Worm (Caenorhabditis elegans) whole organism, L4 larva: Measurements from ENCODE around the gene cyp-25A3.
A peak's percentile ranks its signal among the peaks of the same experiment; 100 is the strongest.

Source experiments
- R02D3.7 ChIP-seq: fragments of 150-350 bp; sonication (generic microtip); optimal IDR thresholded peaks from 3 replicates; lab custom pipeline; 2014; ENCODE audit warnings: missing biosample characterization, missing genetic modification characterization
- Y48G9A.11 ChIP-seq: fragments of 200-800 bp; sonication (Bioruptor generic); IDR thresholded peaks from 2 replicates; pipeline ENCODE4 v1.3.6; 2022; ENCODE audit warnings: missing genetic modification reagents, missing genetic modification characterization, missing compliant biosample characterization
- Y5F2A.4 ChIP-seq: fragments of 200-800 bp; sonication (Bioruptor generic); optimal IDR thresholded peaks from 2 replicates; lab custom pipeline; 2018; ENCODE audit warnings: mild to moderate bottlenecking, missing genetic modification characterization, missing compliant biosample characterization
- Y75B8A.6 ChIP-seq: fragments of 200-800 bp; sonication (Bioruptor generic); IDR thresholded peaks from 2 replicates; pipeline ENCODE4 v1.3.6; 2022; ENCODE audit warnings: missing genetic modification reagents, missing genetic modification characterization, missing compliant biosample characterization
- ZK337.2 ChIP-seq: fragments of 200-800 bp; sonication (Bioruptor generic); IDR thresholded peaks from 2 replicates; pipeline ENCODE4 v1.3.6; 2022; ENCODE audit warnings: missing genetic modification reagents, missing genetic modification characterization, missing compliant biosample characterization
- ZK546.5 ChIP-seq, 2 experiments: sonication (generic microtip); optimal IDR thresholded peaks; 2 replicates each; lab custom pipeline; 2017; ENCODE audit warnings: missing biosample characterization in 2 of 2, missing genetic modification characterization in 2 of 2
- ceh-20 ChIP-seq: fragments of 200-800 bp; sonication (Bioruptor generic); IDR thresholded peaks from 2 replicates; pipeline ENCODE4 v1.3.6; 2022; ENCODE audit warnings: missing genetic modification reagents, missing genetic modification characterization, missing compliant biosample characterization
- ceh-28 ChIP-seq: fragments of 150-350 bp; optimal IDR thresholded peaks from 2 replicates; lab custom pipeline; 2014; ENCODE audit warnings: missing biosample characterization, missing genetic modification reagents, missing genetic modification characterization
- ceh-44 ChIP-seq: fragments of 200-800 bp; sonication (Bioruptor generic); IDR thresholded peaks from 2 replicates; pipeline ENCODE4 v1.3.6; 2022; ENCODE audit warnings: missing genetic modification reagents, missing genetic modification characterization, missing compliant biosample characterization
- ceh-82 ChIP-seq: sonication (generic microtip); optimal IDR thresholded peaks from 2 replicates; lab custom pipeline; 2017; ENCODE audit warnings: missing biosample characterization, missing genetic modification characterization
- ctbp-1 ChIP-seq: fragments of 200-800 bp; sonication (Bioruptor generic); IDR thresholded peaks from 2 replicates; pipeline ENCODE4 v1.3.6; 2022; ENCODE audit warnings: missing genetic modification reagents, missing genetic modification characterization, missing compliant biosample characterization
- daf-12 ChIP-seq: fragments of 150-350 bp; optimal IDR thresholded peaks from 2 replicates; lab custom pipeline; 2014; ENCODE audit warnings: missing biosample characterization, missing genetic modification reagents, missing genetic modification characterization
- daf-16 ChIP-seq, 3 experiments: sonication (generic microtip); optimal IDR thresholded peaks; 2 replicates each; lab custom pipeline; 2016 to 2017; ENCODE audit warnings: missing genetic modification characterization in 3 of 3, missing genetic modification reagents in 3 of 3, mild to moderate bottlenecking in 2 of 3, missing compliant biosample characterization in 2 of 3, missing biosample characterization in 1 of 3, moderate library complexity in 1 of 3
- daf-19 ChIP-seq: fragments of 200-800 bp; sonication (Bioruptor generic); conservative IDR thresholded peaks from 2 replicates; pipeline ENCODE4 v1.3.6; 2022; ENCODE audit warnings: missing genetic modification characterization, missing compliant biosample characterization
- dmd-6 ChIP-seq: fragments of 200-800 bp; sonication (Bioruptor generic); IDR thresholded peaks from 2 replicates; pipeline ENCODE4 v1.3.6; 2022; ENCODE audit warnings: missing genetic modification reagents, missing genetic modification characterization, missing compliant biosample characterization
- dpl-1 ChIP-seq: fragments of 150-350 bp; optimal IDR thresholded peaks from 2 replicates; lab custom pipeline; 2014; ENCODE audit warnings: missing biosample characterization, missing genetic modification reagents, missing genetic modification characterization
- dve-1 ChIP-seq: sonication (generic microtip); optimal IDR thresholded peaks from 2 replicates; lab custom pipeline; 2017; ENCODE audit warnings: antibody characterized with exemption, mild to moderate bottlenecking, missing genetic modification characterization, missing compliant biosample characterization; ENCODE audit not compliant: insufficient read depth
- egl-27 ChIP-seq: sonication (generic microtip); optimal IDR thresholded peaks from 3 replicates; lab custom pipeline; 2017; ENCODE audit warnings: missing biosample characterization, missing genetic modification reagents, missing genetic modification characterization
- egl-43 ChIP-seq: fragments of 200-800 bp; sonication (Bioruptor generic); IDR thresholded peaks from 2 replicates; pipeline ENCODE4 v1.3.6; 2022; ENCODE audit warnings: missing genetic modification reagents, missing genetic modification characterization, missing compliant biosample characterization
- hlh-11 ChIP-seq: fragments of 200-800 bp; sonication (Bioruptor generic); optimal IDR thresholded peaks from 2 replicates; lab custom pipeline; 2018; ENCODE audit warnings: mild to moderate bottlenecking, missing genetic modification characterization, missing compliant biosample characterization
- hlh-30 ChIP-seq: sonication (generic microtip); optimal IDR thresholded peaks from 2 replicates; lab custom pipeline; 2017; ENCODE audit warnings: antibody characterized with exemption, mild to moderate bottlenecking, missing genetic modification characterization, missing compliant biosample characterization; ENCODE audit not compliant: insufficient read depth
- hmg-1.1 ChIP-seq: fragments of 200-800 bp; sonication (Bioruptor generic); IDR thresholded peaks from 2 replicates; pipeline ENCODE4 v1.3.6; 2022; ENCODE audit warnings: missing genetic modification reagents, missing genetic modification characterization, missing compliant biosample characterization
- jun-1 ChIP-seq: fragments of 150-350 bp; optimal IDR thresholded peaks from 2 replicates; lab custom pipeline; 2014; ENCODE audit warnings: missing biosample characterization, missing genetic modification reagents, missing genetic modification characterization
- lim-7 ChIP-seq: fragments of 200-800 bp; sonication (Bioruptor generic); IDR thresholded peaks from 2 replicates; pipeline ENCODE4 v1.3.6; 2022; ENCODE audit warnings: missing genetic modification characterization, missing compliant biosample characterization
- lin-1 ChIP-seq: fragments of 200-800 bp; sonication (Bioruptor generic); IDR thresholded peaks from 2 replicates; pipeline ENCODE4 v1.3.6; 2022; ENCODE audit warnings: missing genetic modification reagents, missing genetic modification characterization, missing compliant biosample characterization
- lin-13 ChIP-seq: fragments of 150-350 bp; optimal IDR thresholded peaks from 2 replicates; lab custom pipeline; 2014; ENCODE audit warnings: missing biosample characterization, missing genetic modification reagents, missing genetic modification characterization
- lir-3 ChIP-seq: sonication (generic microtip); optimal IDR thresholded peaks from 2 replicates; lab custom pipeline; 2016; ENCODE audit warnings: mild to moderate bottlenecking, missing genetic modification characterization, missing compliant biosample characterization
- lsy-2 ChIP-seq, 2 experiments: fragments of 150-350 bp in 1 of 2; sonication (generic microtip) in 1 of 2; optimal IDR thresholded peaks; 2 replicates each; lab custom pipeline; 2014 to 2017; ENCODE audit warnings: missing biosample characterization in 2 of 2, missing genetic modification characterization in 2 of 2
- madf-9 ChIP-seq: fragments of 200-800 bp; sonication (Bioruptor generic); conservative IDR thresholded peaks from 2 replicates; pipeline ENCODE4 v1.3.6; 2022; ENCODE audit warnings: missing genetic modification reagents, missing genetic modification characterization, missing compliant biosample characterization
- mxl-2 ChIP-seq: fragments of 200-800 bp; sonication (Bioruptor generic); conservative IDR thresholded peaks from 2 replicates; pipeline ENCODE4 v1.3.6; 2022; ENCODE audit warnings: missing genetic modification reagents, missing genetic modification characterization, missing compliant biosample characterization
- mxl-3 ChIP-seq: fragments of 200-800 bp; sonication (Bioruptor generic); optimal IDR thresholded peaks from 2 replicates; lab custom pipeline; 2018; ENCODE audit warnings: mild to moderate bottlenecking, missing genetic modification characterization, missing compliant biosample characterization
- nhr-10 ChIP-seq: fragments of 150-350 bp; optimal IDR thresholded peaks from 2 replicates; lab custom pipeline; 2014; ENCODE audit warnings: missing biosample characterization, missing genetic modification characterization
- nhr-102 ChIP-seq: sonication (generic microtip); optimal IDR thresholded peaks from 2 replicates; lab custom pipeline; 2016; ENCODE audit warnings: mild to moderate bottlenecking, missing genetic modification characterization, moderate library complexity, missing compliant biosample characterization
- nhr-11 ChIP-seq: fragments of 150-350 bp; optimal IDR thresholded peaks from 2 replicates; lab custom pipeline; 2014; ENCODE audit warnings: missing biosample characterization, missing genetic modification characterization
- nhr-28 ChIP-seq: fragments of 150-350 bp; optimal IDR thresholded peaks from 2 replicates; lab custom pipeline; 2014; ENCODE audit warnings: missing biosample characterization, missing genetic modification characterization
- nhr-41 ChIP-seq: fragments of 200-800 bp; sonication (Bioruptor generic); IDR thresholded peaks from 2 replicates; pipeline ENCODE4 v1.3.6; 2022; ENCODE audit warnings: missing genetic modification reagents, missing genetic modification characterization, missing compliant biosample characterization
- nhr-48 ChIP-seq: sonication (generic microtip); optimal IDR thresholded peaks from 2 replicates; lab custom pipeline; 2016; ENCODE audit warnings: mild to moderate bottlenecking, missing genetic modification characterization, missing compliant biosample characterization
- nhr-6 ChIP-seq: fragments of 150-350 bp; optimal IDR thresholded peaks from 2 replicates; lab custom pipeline; 2014; ENCODE audit warnings: missing biosample characterization, missing genetic modification characterization
- nhr-77 ChIP-seq: fragments of 150-350 bp; optimal IDR thresholded peaks from 2 replicates; lab custom pipeline; 2014; ENCODE audit warnings: missing biosample characterization, missing genetic modification characterization
- pha-4 ChIP-seq, 2 experiments: fragments of 150-350 bp in 1 of 2; fragments of 200-800 bp in 1 of 2; sonication (Bioruptor generic) in 1 of 2; IDR thresholded peaks in 1 of 2; optimal IDR thresholded peaks in 1 of 2; 2 replicates each; pipeline versions ENCODE4 v1.3.6 to Lab custom; 2014 to 2022; ENCODE audit warnings: missing genetic modification characterization in 2 of 2, missing genetic modification reagents in 2 of 2, missing biosample characterization in 1 of 2, missing compliant biosample characterization in 1 of 2
- php-3 ChIP-seq: fragments of 200-800 bp; sonication (Bioruptor generic); IDR thresholded peaks from 2 replicates; pipeline ENCODE4 v1.3.6; 2022; ENCODE audit warnings: missing genetic modification reagents, missing genetic modification characterization, missing compliant biosample characterization
- snpc-4 ChIP-seq: fragments of 150-350 bp; optimal IDR thresholded peaks from 2 replicates; lab custom pipeline; 2014; ENCODE audit warnings: missing biosample characterization, missing genetic modification characterization
- spr-1 ChIP-seq: sonication (generic microtip); optimal IDR thresholded peaks from 2 replicates; lab custom pipeline; 2016; ENCODE audit warnings: mild to moderate bottlenecking, missing genetic modification characterization, missing compliant biosample characterization
- spr-3 ChIP-seq: fragments of 200-800 bp; sonication (Bioruptor generic); optimal IDR thresholded peaks from 2 replicates; lab custom pipeline; 2018; ENCODE audit warnings: mild to moderate bottlenecking, missing genetic modification characterization, missing compliant biosample characterization
- tra-1 ChIP-seq: fragments of 200-800 bp; sonication (Bioruptor generic); IDR thresholded peaks from 2 replicates; pipeline ENCODE4 v1.3.6; 2022; ENCODE audit warnings: missing genetic modification reagents, missing genetic modification characterization, missing compliant biosample characterization
- unc-130 ChIP-seq: sonication (generic microtip); optimal IDR thresholded peaks from 2 replicates; lab custom pipeline; 2016; ENCODE audit warnings: missing genetic modification reagents, missing genetic modification characterization, missing compliant biosample characterization
- unc-62 ChIP-seq, 3 experiments: fragments of 150-350 bp in 1 of 3; sonication (generic microtip); optimal IDR thresholded peaks in 2 of 3; peaks in 1 of 3; 1 replicate in 1 of 3; 2 replicates in 2 of 3; lab custom pipeline; 2014 to 2017; ENCODE audit warnings: missing biosample characterization in 3 of 3, missing genetic modification characterization in 3 of 3, missing genetic modification reagents in 3 of 3, missing genotype in 1 of 3
- vab-7 ChIP-seq: fragments of 200-800 bp; sonication (Bioruptor generic); IDR thresholded peaks from 2 replicates; pipeline ENCODE4 v1.3.6; 2022; ENCODE audit warnings: missing genetic modification reagents, missing genetic modification characterization, missing compliant biosample characterization
- zfp-3 ChIP-seq: fragments of 200-800 bp; sonication (Bioruptor generic); conservative IDR thresholded peaks from 2 replicates; pipeline ENCODE4 v1.3.6; 2022; ENCODE audit warnings: missing genetic modification reagents, missing genetic modification characterization, missing compliant biosample characterization
- zip-2 ChIP-seq: fragments of 150-350 bp; optimal IDR thresholded peaks from 2 replicates; lab custom pipeline; 2014; ENCODE audit warnings: missing biosample characterization, missing genetic modification characterization

The cyp-25A3 gene

ce11 chrIII:3873424-3873823, 33.9 kb upstream of the cyp-25A3 start:
- TF ChIP-seq hlh-11 (tag; lab: Kevin White, UChicago) (peak; percentile 72), nhr-77 (tag; lab: Kevin White, UChicago) (peak; percentile 41), tra-1 (GFP tag; lab: Robert Waterston, UW) (no peak), spr-1 (tag; lab: Kevin White, UChicago) (no peak), hmg-1.1 (peak; percentile 42; the same call in 1 of the 2 replicates), nhr-102 (tag; lab: Kevin White, UChicago) (no peak), hlh-30 (peak; percentile 65), lir-3 (tag; lab: Kevin White, UChicago) (no peak), Y5F2A.4 (no peak), R02D3.7 (tag; lab: Kevin White, UChicago) (no peak), egl-27 (tag; lab: Kevin White, UChicago) (no peak), lim-7 (GFP tag; lab: Robert Waterston, UW) (no peak), lin-13 (peak; percentile 25), zfp-3 (GFP tag; lab: Robert Waterston, UW) (no peak), php-3 (no peak), nhr-11 (tag; lab: Kevin White, UChicago) (no peak), dpl-1 (no peak), spr-3 (GFP tag; lab: Kevin White, UChicago) (peak; percentile 11), snpc-4 (tag; lab: Kevin White, UChicago) (no peak), nhr-41 (GFP tag; lab: Robert Waterston, UW) (no peak), Y75B8A.6 (no peak), ceh-28 (tag; lab: Kevin White, UChicago) (no peak), daf-19 (GFP tag; lab: Robert Waterston, UW) (no peak), ceh-44 (GFP tag; lab: Robert Waterston, UW) (no peak), jun-1 (tag; lab: Kevin White, UChicago) (no peak), ZK546.5 (tag; optimal IDR thresholded peaks at IDR 0.05; lab: Kevin White, UChicago) (no peak), ctbp-1 (GFP tag; lab: Robert Waterston, UW) (no peak), lin-1 (no peak), ZK337.2 (GFP tag; lab: Robert Waterston, UW) (no peak), dmd-6 (peak; percentile 65), Y48G9A.11 (GFP tag; lab: Robert Waterston, UW) (no peak), daf-12 (tag; lab: Kevin White, UChicago) (no peak), pha-4 (GFP tag; IDR thresholded peaks at IDR 0.05; lab: Robert Waterston, UW) (peak; percentile 26; the same call in 1 of the 2 replicates), pha-4 (tag; optimal IDR thresholded peaks at IDR 0.05; lab: Kevin White, UChicago) (no peak), vab-7 (0 out of 2 replicates have a peak, but pooled peaks have one; percentile 34), madf-9 (GFP tag; lab: Robert Waterston, UW) (no peak), nhr-48 (no peak), nhr-10 (tag; lab: Kevin White, UChicago) (no peak), lsy-2 (tag; optimal IDR thresholded peaks at IDR 0.05; lab: Kevin White, UChicago) (peak; percentile 6 to 44), nhr-6 (tag; lab: Kevin White, UChicago) (no peak), ceh-20 (no peak), mxl-3 (GFP tag; lab: Kevin White, UChicago) (peak; percentile 86), egl-43 (GFP tag; lab: Robert Waterston, UW) (0 out of 2 replicates have a peak, but pooled peaks have one; percentile 40), unc-62 (GFP tag; optimal IDR thresholded peaks at IDR 0.05 in 1 of 2; lab: Kevin White, UChicago) (no peak), unc-62 (tag; optimal IDR thresholded peaks at IDR 0.05; lab: Kevin White, UChicago) (no peak), ceh-82 (tag; lab: Kevin White, UChicago) (no peak), mxl-2 (GFP tag; lab: Robert Waterston, UW) (no peak), daf-16 (GFP tag; optimal IDR thresholded peaks at IDR 0.05; lab: Kevin White, UChicago) (no peak), daf-16 (tag; optimal IDR thresholded peaks at IDR 0.05; lab: Kevin White, UChicago) (peak; percentile 71), zip-2 (no peak), nhr-28 (tag; lab: Kevin White, UChicago) (peak; percentile 64), dve-1 (peak; percentile 34), unc-130 (no peak)
